Worm (Caenorhabditis elegans) whole organism, mixed stage, embryonic: ENCODE data around the gene B0212.3.

Experiments
- blmp-1 ChIP-seq: fragments of 150-350 bp; optimal IDR thresholded peaks from 2 replicates; lab custom pipeline; 2014; ENCODE audit warnings: missing biosample characterization, missing genetic modification characterization
- ceh-39 ChIP-seq: fragments of 150-350 bp; optimal IDR thresholded peaks from 2 replicates; lab custom pipeline; 2014; ENCODE audit warnings: missing biosample characterization, missing genetic modification characterization
- ceh-43 ChIP-seq: fragments of 200-800 bp; sonication (Bioruptor generic); optimal IDR thresholded peaks from 2 replicates; lab custom pipeline; 2018; ENCODE audit warnings: mild to moderate bottlenecking, missing genetic modification characterization, moderate library complexity, missing compliant biosample characterization
- drap-1 ChIP-seq: fragments of 200-800 bp; sonication (Bioruptor generic); optimal IDR thresholded peaks from 3 replicates; lab custom pipeline; 2018; ENCODE audit warnings: mild to moderate bottlenecking, missing genetic modification characterization, missing compliant biosample characterization
- elt-1 ChIP-seq: sonication (generic microtip); optimal IDR thresholded peaks from 2 replicates; lab custom pipeline; 2017; ENCODE audit warnings: missing genetic modification characterization, mild to moderate bottlenecking, missing compliant biosample characterization, antibody characterized with exemption, moderate library complexity, borderline replicate concordance; ENCODE audit not compliant: insufficient read depth
- flh-1 ChIP-seq: fragments of 200-800 bp; sonication (Bioruptor generic); optimal IDR thresholded peaks from 2 replicates; lab custom pipeline; 2018; ENCODE audit warnings: mild to moderate bottlenecking, missing genetic modification characterization, moderate library complexity, missing compliant biosample characterization
- mls-2 ChIP-seq: sonication (generic microtip); optimal IDR thresholded peaks from 2 replicates; lab custom pipeline; 2016; ENCODE audit warnings: mild to moderate bottlenecking, missing genetic modification characterization, moderate library complexity, missing compliant biosample characterization
- pha-4 ChIP-seq: fragments of 150-350 bp; optimal IDR thresholded peaks from 2 replicates; lab custom pipeline; 2018; ENCODE audit warnings: missing biosample characterization, missing genetic modification reagents, missing genetic modification characterization
- sptf-1 ChIP-seq: sonication (generic microtip); optimal IDR thresholded peaks from 2 replicates; lab custom pipeline; 2017; ENCODE audit warnings: mild to moderate bottlenecking, missing genetic modification characterization, moderate library complexity, missing compliant biosample characterization
- unc-39 ChIP-seq: fragments of 150-350 bp; optimal IDR thresholded peaks from 2 replicates; lab custom pipeline; 2014; ENCODE audit warnings: missing biosample characterization, missing genetic modification characterization

- no peak for TF ChIP-seq mls-2
- no peak for TF ChIP-seq flh-1 (GFP tag; lab: Kevin White, UChicago)
- no peak for TF ChIP-seq blmp-1
- no peak for TF ChIP-seq sptf-1 (tag; lab: Kevin White, UChicago)
- no peak for TF ChIP-seq unc-39 (tag; lab: Kevin White, UChicago)
- TF ChIP-seq elt-1 (tag; lab: Kevin White, UChicago) = no peak
- no peak for TF ChIP-seq pha-4
- no peak for TF ChIP-seq drap-1 (GFP tag; lab: Kevin White, UChicago)
- no peak for TF ChIP-seq ceh-39
- TF ChIP-seq ceh-43 = no peak
Measured at ce11 chrIV:3545060-3545459, 5.1 kb downstream of the B0212.3 start.
